Fruit fly (Drosophila melanogaster) whole organism, wandering third instar larva: Measurements from ENCODE around the gene CG13640.
A peak's percentile ranks its signal among the peaks of the same experiment; 100 is the strongest.

ENCODE experiments used
- Abd-B ChIP-seq: fragments of >200 bp; optimal IDR thresholded peaks from 2 replicates; lab custom pipeline; 2017; ENCODE audit warnings: missing biosample characterization, missing genetic modification characterization
- CG32264 ChIP-seq: fragments of 200-800 bp; sonication (Bioruptor generic); optimal IDR thresholded peaks from 2 replicates; lab custom pipeline; 2016; ENCODE audit warnings: missing biosample characterization, missing genetic modification characterization
- CG9705 ChIP-seq: fragments of 200-800 bp; sonication (Bioruptor generic); optimal IDR thresholded peaks from 2 replicates; lab custom pipeline; 2018; ENCODE audit warnings: missing biosample characterization, mild to moderate bottlenecking, missing genetic modification characterization
- CrebA ChIP-seq: fragments of 200-800 bp; sonication (Bioruptor generic); optimal IDR thresholded peaks from 2 replicates; lab custom pipeline; 2016; ENCODE audit warnings: missing biosample characterization, mild to moderate bottlenecking, missing genetic modification characterization, borderline replicate concordance
- Dfd ChIP-seq: fragments of >200 bp; optimal IDR thresholded peaks from 2 replicates; lab custom pipeline; 2017; ENCODE audit warnings: missing biosample characterization, missing genetic modification characterization
- Dif ChIP-seq: fragments of 200-275, 200-300 bp; sonication (Bioruptor generic); optimal IDR thresholded peaks from 2 replicates; lab custom pipeline; 2018; ENCODE audit warnings: missing biosample characterization, missing genetic modification characterization; ENCODE audit not compliant: partially characterized antibody
- GATAd ChIP-seq: sonication (Bioruptor generic); optimal IDR thresholded peaks from 2 replicates; lab custom pipeline; 2016; ENCODE audit warnings: missing biosample characterization, missing genetic modification characterization
- HLH106 ChIP-seq: fragments of 200-800 bp; optimal IDR thresholded peaks from 3 replicates; lab custom pipeline; 2019; ENCODE audit warnings: missing biosample characterization, mild to moderate bottlenecking, missing genetic modification characterization, moderate library complexity
- Hnf4 ChIP-seq: fragments of 200-800 bp; sonication (Bioruptor generic); optimal IDR thresholded peaks from 2 replicates; lab custom pipeline; 2016; ENCODE audit warnings: missing biosample characterization, mild to moderate bottlenecking, missing genetic modification characterization
- Hr78 ChIP-seq: fragments of >200 bp; optimal IDR thresholded peaks from 2 replicates; lab custom pipeline; 2017; ENCODE audit warnings: missing biosample characterization, missing genetic modification characterization
- Hr83 ChIP-seq: fragments of 200-300 bp; sonication (Bioruptor generic); optimal IDR thresholded peaks from 2 replicates; lab custom pipeline; 2016; ENCODE audit warnings: missing biosample characterization, mild to moderate bottlenecking, missing genetic modification characterization, moderate library complexity; ENCODE audit not compliant: poor library complexity, severe bottlenecking
- Jra ChIP-seq: sonication (Bioruptor generic); optimal IDR thresholded peaks from 2 replicates; lab custom pipeline; 2016; ENCODE audit warnings: missing biosample characterization, missing genetic modification characterization
- Mio ChIP-seq: sonication (Bioruptor generic); optimal IDR thresholded peaks from 2 replicates; lab custom pipeline; 2016; ENCODE audit warnings: missing biosample characterization, missing genetic modification characterization
- Myc ChIP-seq: fragments of >200 bp; optimal IDR thresholded peaks from 2 replicates; lab custom pipeline; 2017
- N ChIP-seq: fragments of >200 bp; optimal IDR thresholded peaks from 2 replicates; lab custom pipeline; 2018; ENCODE audit warnings: missing biosample characterization, missing external identifiers, missing genetic modification characterization
- OdsH ChIP-seq: fragments of 200-800 bp; sonication (Bioruptor generic); optimal IDR thresholded peaks from 2 replicates; lab custom pipeline; 2016; ENCODE audit warnings: missing biosample characterization, mild to moderate bottlenecking, missing genetic modification characterization
- Rel ChIP-seq, 2 experiments: fragments of 200-800 bp; sonication (Bioruptor generic) in 1 of 2; optimal IDR thresholded peaks; 2 replicates in 1 of 2; 3 replicates in 1 of 2; lab custom pipeline; 2016 to 2019; ENCODE audit warnings: mild to moderate bottlenecking in 2 of 2, missing biosample characterization in 2 of 2, missing genetic modification characterization in 2 of 2, moderate library complexity in 1 of 2
- Sp1 ChIP-seq: fragments of 200-800 bp; sonication (Bioruptor generic); optimal IDR thresholded peaks from 3 replicates; lab custom pipeline; 2019; ENCODE audit warnings: missing biosample characterization, mild to moderate bottlenecking, missing genetic modification characterization, moderate library complexity
- Vsx2 ChIP-seq: fragments of 200-300, 225-300 bp; sonication (Bioruptor generic); optimal IDR thresholded peaks from 2 replicates; lab custom pipeline; 2018; ENCODE audit warnings: missing biosample characterization, missing genetic modification characterization; ENCODE audit not compliant: partially characterized antibody
- br ChIP-seq: fragments of 200-800 bp; sonication (Bioruptor generic); optimal IDR thresholded peaks from 2 replicates; lab custom pipeline; 2016; ENCODE audit warnings: missing biosample characterization, missing genetic modification characterization
- brk ChIP-seq: fragments of 200-800 bp; sonication (Bioruptor generic); optimal IDR thresholded peaks from 2 replicates; lab custom pipeline; 2016; ENCODE audit warnings: missing biosample characterization, mild to moderate bottlenecking, missing genetic modification characterization
- dl ChIP-seq, 2 experiments: fragments of 175-275, 200-275 bp in 1 of 2; fragments of 200-275 bp in 1 of 2; sonication (Bioruptor generic); optimal IDR thresholded peaks; lab custom pipeline; 2018; ENCODE audit warnings: mild to moderate bottlenecking in 2 of 2, missing biosample characterization in 2 of 2, missing genetic modification characterization in 2 of 2, moderate library complexity in 2 of 2; ENCODE audit not compliant: partially characterized antibody in 2 of 2, insufficient read depth in 1 of 2
- dmrt93B ChIP-seq: fragments of 200-800 bp; sonication (Bioruptor generic); optimal IDR thresholded peaks from 2 replicates; lab custom pipeline; 2018; ENCODE audit warnings: missing biosample characterization, mild to moderate bottlenecking, missing genetic modification characterization
- dsf ChIP-seq: sonication (Bioruptor generic); optimal IDR thresholded peaks from 2 replicates; lab custom pipeline; 2016; ENCODE audit warnings: missing biosample characterization, missing genetic modification characterization, borderline replicate concordance
- ey ChIP-seq: fragments of 200-800 bp; sonication (Bioruptor generic); optimal IDR thresholded peaks from 2 replicates; lab custom pipeline; 2016; ENCODE audit warnings: missing biosample characterization, missing genetic modification characterization
- foxo ChIP-seq, 2 experiments: fragments of 200-800 bp; sonication (Bioruptor generic); optimal IDR thresholded peaks; 2 replicates in 1 of 2; 3 replicates in 1 of 2; lab custom pipeline; 2016 to 2017; ENCODE audit warnings: missing biosample characterization in 2 of 2, missing genetic modification characterization in 2 of 2
- fru ChIP-seq: fragments of 200-800 bp; sonication (Bioruptor generic); optimal IDR thresholded peaks from 3 replicates; lab custom pipeline; 2016; ENCODE audit warnings: missing biosample characterization, mild to moderate bottlenecking, missing genetic modification characterization
- h ChIP-seq: fragments of 200-800 bp; sonication (Bioruptor generic); optimal IDR thresholded peaks from 3 replicates; lab custom pipeline; 2016; ENCODE audit warnings: missing biosample characterization, mild to moderate bottlenecking, missing genetic modification characterization
- jim ChIP-seq: fragments of 175-275, 200-325 bp; sonication (Bioruptor generic); optimal IDR thresholded peaks from 2 replicates; lab custom pipeline; 2016; ENCODE audit warnings: missing biosample characterization, mild to moderate bottlenecking, missing genetic modification characterization
- lola ChIP-seq: fragments of >200 bp; optimal IDR thresholded peaks from 2 replicates; lab custom pipeline; 2017; ENCODE audit warnings: missing biosample characterization, missing genetic modification characterization
- pan ChIP-seq: fragments of >200 bp; optimal IDR thresholded peaks from 2 replicates; lab custom pipeline; 2017
- psq ChIP-seq: fragments of 200-800 bp; sonication (Bioruptor generic); optimal IDR thresholded peaks from 3 replicates; lab custom pipeline; 2017; ENCODE audit warnings: missing biosample characterization, mild to moderate bottlenecking, missing genetic modification characterization, moderate library complexity
- rgr ChIP-seq: fragments of 200-800 bp; sonication (Bioruptor generic); optimal IDR thresholded peaks from 3 replicates; lab custom pipeline; 2016; ENCODE audit warnings: missing biosample characterization, mild to moderate bottlenecking, missing genetic modification characterization
- sage ChIP-seq: fragments of 200-800 bp; sonication (Bioruptor generic); optimal IDR thresholded peaks from 2 replicates; lab custom pipeline; 2016; ENCODE audit warnings: missing biosample characterization, mild to moderate bottlenecking, missing genetic modification characterization
- sv ChIP-seq: fragments of 200-800 bp; sonication (Bioruptor generic); optimal IDR thresholded peaks from 3 replicates; lab custom pipeline; 2016; ENCODE audit warnings: missing biosample characterization, missing genetic modification characterization
- tai ChIP-seq: sonication (Bioruptor generic); optimal IDR thresholded peaks from 2 replicates; lab custom pipeline; 2016; ENCODE audit warnings: missing biosample characterization, missing genetic modification characterization
- usp ChIP-seq: fragments of >200 bp; optimal IDR thresholded peaks from 2 replicates; lab custom pipeline; 2017; ENCODE audit warnings: missing biosample characterization, missing genetic modification characterization
- woc ChIP-seq: sonication (Bioruptor generic); optimal IDR thresholded peaks from 2 replicates; lab custom pipeline; 2016; ENCODE audit warnings: missing biosample characterization, mild to moderate bottlenecking, missing genetic modification characterization

The CG13640 gene

dm6 chr3R:24875939-24876842, 14.2 kb upstream of the CG13640 start, which contains the start of gene CG3744 (continued):
- TF ChIP-seq Hr78 (GFP tag; lab: Kevin White, UChicago) (no peak), tai (no peak), Abd-B (GFP tag; lab: Kevin White, UChicago) (no peak)

- TF ChIP-seq Abd-B (GFP tag; lab: Kevin White, UChicago): no peak
- TF ChIP-seq sv (GFP tag; lab: Kevin White, UChicago): no peak
- peak; percentile 28 for TF ChIP-seq Vsx2
- TF ChIP-seq Dfd: no peak
- TF ChIP-seq lola (GFP tag; lab: Kevin White, UChicago): no peak
- TF ChIP-seq CrebA (GFP tag; lab: Kevin White, UChicago): no peak
- no peak for TF ChIP-seq woc (GFP tag; lab: Kevin White, UChicago)
- TF ChIP-seq psq (GFP tag; lab: Kevin White, UChicago): no peak
- TF ChIP-seq Hnf4 (GFP tag; lab: Kevin White, UChicago): no peak
- TF ChIP-seq Rel (GFP tag; optimal IDR thresholded peaks at IDR 0.05; lab: Kevin White, UChicago): no peak
- TF ChIP-seq Rel (tag; optimal IDR thresholded peaks at IDR 0.05; lab: Kevin White, UChicago): peak; percentile 50
- TF ChIP-seq sage: no peak
- no peak for TF ChIP-seq CG32264 (GFP tag; lab: Kevin White, UChicago)
- no peak for TF ChIP-seq HLH106
- TF ChIP-seq fru (GFP tag; lab: Kevin White, UChicago): no peak
- peak; percentile 17 for TF ChIP-seq ey (GFP tag; lab: Kevin White, UChicago)
- no peak for TF ChIP-seq tai
- peak; percentile 58 for TF ChIP-seq Myc (lab: Kevin White, UChicago)
- TF ChIP-seq rgr (GFP tag; lab: Kevin White, UChicago): peak; percentile 33
- TF ChIP-seq brk (GFP tag; lab: Kevin White, UChicago): no peak
- peak; percentile 21 for TF ChIP-seq Sp1 (GFP tag; lab: Kevin White, UChicago)
- TF ChIP-seq dmrt93B (GFP tag; lab: Kevin White, UChicago): no peak
- no peak for TF ChIP-seq h (GFP tag; lab: Kevin White, UChicago)
- no peak for TF ChIP-seq br (GFP tag; lab: Kevin White, UChicago)
- no peak for TF ChIP-seq GATAd
- TF ChIP-seq Mio (GFP tag; lab: Kevin White, UChicago): no peak
- TF ChIP-seq CG9705 (GFP tag; lab: Kevin White, UChicago): peak; percentile 43
- TF ChIP-seq Hr78 (GFP tag; lab: Kevin White, UChicago): no peak
- TF ChIP-seq dl (GFP tag; optimal IDR thresholded peaks at IDR 0.05; lab: Kevin White, UChicago; ENCODE audit: insufficient read depth in 1 of 2, partially characterized antibody in 2 of 2): no peak
- TF ChIP-seq N (GFP tag; lab: Kevin White, UChicago): no peak
- no peak for TF ChIP-seq jim
- no peak for TF ChIP-seq Hr83 (GFP tag; lab: Kevin White, UChicago)
- no peak for TF ChIP-seq Dif (GFP tag; lab: Kevin White, UChicago)
- no peak for TF ChIP-seq dsf (GFP tag; lab: Kevin White, UChicago)
- no peak for TF ChIP-seq usp (GFP tag; lab: Kevin White, UChicago)
- TF ChIP-seq OdsH (GFP tag; lab: Kevin White, UChicago): no peak
- no peak for TF ChIP-seq Jra
- TF ChIP-seq foxo (GFP tag; optimal IDR thresholded peaks at IDR 0.05; lab: Kevin White, UChicago): no peak
- no peak for TF ChIP-seq pan (lab: Kevin White, UChicago)
- TF ChIP-seq, all 38 proteins: peak for 7
Measured at dm6 chr3R:24870389-24871048, 8.6 kb upstream of the CG13640 start, which contains the start of gene CycB3. CycB3 (minus strand) TSS chr3R:24870816.
